Fruit fly (Drosophila melanogaster): ENCODE data around the gene CG15646.

The CG15646 gene

DNA sequence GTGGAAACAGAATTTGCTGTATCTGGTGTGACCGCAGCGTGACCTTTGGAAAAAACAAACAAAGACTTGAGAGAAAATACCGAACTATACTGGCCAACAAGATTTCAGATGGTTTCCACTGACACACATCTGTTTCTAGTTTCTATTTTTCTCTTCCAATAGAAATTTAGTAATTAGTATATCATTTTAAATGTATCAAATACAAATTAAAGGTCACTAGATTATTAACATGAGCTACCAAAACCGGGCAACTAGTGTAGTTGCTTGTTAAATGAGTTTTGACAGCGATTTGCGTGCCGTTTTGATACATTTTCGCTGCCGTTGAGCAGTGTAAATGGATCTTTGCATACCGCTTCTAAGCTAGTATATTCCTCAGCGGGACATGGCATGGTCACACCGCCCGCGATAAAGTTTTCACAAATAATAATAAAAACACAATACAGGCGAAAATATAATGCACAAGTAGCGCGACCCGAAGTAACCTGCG, 32.9 kb upstream of the CG15646 start, which contains the start of the genes Pis and Hap40 (continued):
- TF ChIP-seq CG4820 (GFP tag; optimal IDR thresholded peaks at IDR 0.05) = peak; percentile 57
- TF ChIP-seq TFAM (GFP tag; optimal IDR thresholded peaks at IDR 0.05) = no peak
- TF ChIP-seq tgo (GFP tag; IDR thresholded peaks at IDR 0.05) = peak; percentile 78
- TF ChIP-seq D (optimal IDR thresholded peaks at IDR 0.05) = no peak
- peak; percentile 29 for TF ChIP-seq D (GFP tag; optimal IDR thresholded peaks at IDR 0.05)
- peak; percentile 93 for TF ChIP-seq CG30020 (tag; optimal IDR thresholded peaks at IDR 0.05)
- TF ChIP-seq CG9215 (GFP tag; IDR thresholded peaks at IDR 0.05) = peak; percentile 82
- TF ChIP-seq CG3065 (GFP tag; optimal IDR thresholded peaks at IDR 0.05) = peak; percentile 17
- TF ChIP-seq CG10321 (GFP tag; IDR thresholded peaks at IDR 0.05) = no peak
- TF ChIP-seq GATAe (GFP tag; conservative IDR thresholded peaks at IDR 0.05) = no peak; the same call in 1 of the 2 replicates
- no peak for TF ChIP-seq sens-2 (GFP tag; IDR thresholded peaks at IDR 0.05)
- TF ChIP-seq Dref (GFP tag; IDR thresholded peaks at IDR 0.05) = 0 out of 2 replicates have a peak, but pooled peaks have one; percentile 15
- TF ChIP-seq CG7357 (GFP tag; IDR thresholded peaks at IDR 0.05) = peak; percentile 97
- TF ChIP-seq hkb (optimal IDR thresholded peaks at IDR 0.05) = peak; percentile 88
- TF ChIP-seq hkb (GFP tag; IDR thresholded peaks at IDR 0.05) = no peak
- TF ChIP-seq ap (GFP tag; IDR thresholded peaks at IDR 0.05) = peak; percentile 47
- TF ChIP-seq mld (GFP tag; IDR thresholded peaks at IDR 0.05; ENCODE audit: partially characterized antibody) = no peak
- peak; percentile 43 to 73 for TF ChIP-seq Hr51 (GFP tag; optimal IDR thresholded peaks at IDR 0.05)
- TF ChIP-seq H2.0 (GFP tag; IDR thresholded peaks at IDR 0.05) = peak; percentile 26; the same call in 1 of the 2 replicates
- TF ChIP-seq CG15696 (tag; optimal IDR thresholded peaks at IDR 0.05) = peak; percentile 77
- no peak for TF ChIP-seq nau (GFP tag; optimal IDR thresholded peaks at IDR 0.05)
- peak; percentile 94 for TF ChIP-seq ssp (GFP tag; IDR thresholded peaks at IDR 0.05)
- TF ChIP-seq PHDP (tag; optimal IDR thresholded peaks at IDR 0.05) = peak; percentile 66
- no peak for TF ChIP-seq jing (GFP tag; optimal IDR thresholded peaks at IDR 0.05)
- no peak for TF ChIP-seq lov (optimal IDR thresholded peaks at IDR 0.05)
- TF ChIP-seq lov (GFP tag; IDR thresholded peaks at IDR 0.05) = no peak
- no peak for TF ChIP-seq fru (optimal IDR thresholded peaks at IDR 0.05)
- no peak for TF ChIP-seq Opbp (GFP tag; IDR thresholded peaks at IDR 0.05; ENCODE audit: partially characterized antibody)
- TF ChIP-seq caup (GFP tag; optimal IDR thresholded peaks at IDR 0.05; ENCODE audit: severe bottlenecking) = peak; percentile 22
- peak; percentile 43 for TF ChIP-seq CG18764 (GFP tag; optimal IDR thresholded peaks at IDR 0.05)
- no peak for TF ChIP-seq da (GFP tag; optimal IDR thresholded peaks at IDR 0.05)
- no peak for TF ChIP-seq crol (GFP tag; IDR thresholded peaks at IDR 0.05)
- TF ChIP-seq CG8478 (optimal IDR thresholded peaks at IDR 0.05) = no peak
- no peak for TF ChIP-seq CG8765 (GFP tag; IDR thresholded peaks at IDR 0.05)
- TF ChIP-seq CG15601 (tag; optimal IDR thresholded peaks at IDR 0.05) = peak; percentile 90
- peak; percentile 35 for TF ChIP-seq stwl (tag; optimal IDR thresholded peaks at IDR 0.05)
- TF ChIP-seq Sox100B (GFP tag; optimal IDR thresholded peaks at IDR 0.05) = no peak
- TF ChIP-seq sisA (GFP tag; IDR thresholded peaks at IDR 0.05) = peak; percentile 70
- TF ChIP-seq abd-A (tag; optimal IDR thresholded peaks at IDR 0.05) = no peak
- peak; percentile 0 for TF ChIP-seq maf-S (GFP tag; optimal IDR thresholded peaks at IDR 0.05)
- TF ChIP-seq fd64A (GFP tag; optimal IDR thresholded peaks at IDR 0.05) = no peak
- peak; percentile 67; the same call in 2 of the 3 replicates for TF ChIP-seq ken (GFP tag; IDR thresholded peaks at IDR 0.05)
- no peak for TF ChIP-seq exex (tag; optimal IDR thresholded peaks at IDR 0.05)
- no peak for TF ChIP-seq corto (GFP tag; optimal IDR thresholded peaks at IDR 0.05)
- TF ChIP-seq CG13624 (GFP tag; optimal IDR thresholded peaks at IDR 0.05) = no peak
- TF ChIP-seq cwo (GFP tag; optimal IDR thresholded peaks at IDR 0.05) = no peak
- TF ChIP-seq Adf1 (GFP tag; IDR thresholded peaks at IDR 0.05) = 0 out of 2 replicates have a peak, but pooled peaks have one; percentile 24
- TF ChIP-seq CG2712 (tag; optimal IDR thresholded peaks at IDR 0.05) = peak; percentile 77
- TF ChIP-seq Dip2 (GFP tag; IDR thresholded peaks at IDR 0.05) = no peak
- TF ChIP-seq CG4854 (GFP tag; optimal IDR thresholded peaks at IDR 0.05) = no peak
- TF ChIP-seq BtbVII (GFP tag; optimal IDR thresholded peaks at IDR 0.05) = no peak
- peak; percentile 42 to 74 for TF ChIP-seq Pdp1 (GFP tag; optimal IDR thresholded peaks at IDR 0.05)

Data from whole organism, embryonic.